Fruit fly (Drosophila melanogaster) whole organism, embryonic: ENCODE data around the gene CG4313.

ENCODE experiments used
- Ada2b ChIP-seq: fragments of 200-800 bp; sonication (Bioruptor generic); IDR thresholded peaks from 2 replicates; pipeline ENCODE4 v1.3.6; 2022; ENCODE audit warnings: missing biosample characterization, missing genetic modification characterization
- Atf3 ChIP-seq: fragments of 200-800 bp; sonication (Bioruptor generic); optimal IDR thresholded peaks from 3 replicates; lab custom pipeline; 2016; ENCODE audit warnings: missing biosample characterization, missing genetic modification characterization
- BtbVII ChIP-seq: fragments of 200-800 bp; sonication (Bioruptor generic); optimal IDR thresholded peaks from 3 replicates; lab custom pipeline; 2017; ENCODE audit warnings: missing biosample characterization, mild to moderate bottlenecking, missing genetic modification characterization
- C15 ChIP-seq: fragments of 200-800 bp; sonication (Bioruptor generic); IDR thresholded peaks from 3 replicates; pipeline ENCODE4 v1.3.6; 2022; ENCODE audit warnings: missing biosample characterization, missing genetic modification characterization
- CG10147 ChIP-seq: fragments of 200-800 bp; sonication (Bioruptor generic); optimal IDR thresholded peaks from 2 replicates; lab custom pipeline; 2019; ENCODE audit warnings: missing biosample characterization, mild to moderate bottlenecking, missing genetic modification characterization, moderate library complexity
- CG10543 ChIP-seq: fragments of 200-800 bp; sonication (Bioruptor generic); optimal IDR thresholded peaks from 3 replicates; lab custom pipeline; 2017; ENCODE audit warnings: missing biosample characterization, mild to moderate bottlenecking, missing genetic modification characterization, moderate library complexity
- CG11085 ChIP-seq: fragments of 200-800 bp; sonication (Bioruptor generic); IDR thresholded peaks from 2 replicates; pipeline ENCODE4 v1.3.6; 2022; ENCODE audit warnings: missing biosample characterization, missing genetic modification characterization
- CG11695 ChIP-seq: fragments of 200-800 bp; sonication (Bioruptor generic); IDR thresholded peaks from 3 replicates; pipeline ENCODE4 v1.3.6; 2022; ENCODE audit warnings: missing biosample characterization, missing genetic modification characterization
- CG11696 ChIP-seq: fragments of 200-800 bp; sonication (Bioruptor generic); IDR thresholded peaks from 2 replicates; pipeline ENCODE4 v1.3.6; 2022; ENCODE audit warnings: missing biosample characterization, missing genetic modification characterization
- CG12236 ChIP-seq: fragments of 200-800 bp; sonication (Bioruptor generic); optimal IDR thresholded peaks from 2 replicates; lab custom pipeline; 2016; ENCODE audit warnings: missing biosample characterization, missing genetic modification characterization
- CG14441 ChIP-seq: fragments of 200-800 bp; sonication (Bioruptor generic); IDR thresholded peaks from 2 replicates; pipeline ENCODE4 v1.3.6; 2022; ENCODE audit warnings: missing biosample characterization, missing genetic modification characterization
- CG14965 ChIP-seq: fragments of 200-800 bp; sonication (Bioruptor generic); optimal IDR thresholded peaks from 2 replicates; lab custom pipeline; 2016; ENCODE audit warnings: missing biosample characterization, missing genetic modification characterization, borderline replicate concordance
- CG17328 ChIP-seq: fragments of 200-800 bp; sonication (Bioruptor generic); IDR thresholded peaks from 2 replicates; pipeline ENCODE4 v1.3.6; 2022; ENCODE audit warnings: missing biosample characterization, missing genetic modification characterization
- CG17612 ChIP-seq: fragments of 200-800 bp; sonication (Bioruptor generic); IDR thresholded peaks from 2 replicates; pipeline ENCODE4 v1.3.6; 2022; ENCODE audit warnings: missing biosample characterization, missing genetic modification characterization
- CG2678 ChIP-seq: fragments of 200-800 bp; sonication (Bioruptor generic); optimal IDR thresholded peaks from 3 replicates; lab custom pipeline; 2019; ENCODE audit warnings: missing biosample characterization, mild to moderate bottlenecking, missing genetic modification characterization, moderate library complexity
- CG2889 ChIP-seq: fragments of 200-800 bp; sonication (Bioruptor generic); IDR thresholded peaks from 3 replicates; pipeline ENCODE4 v1.3.6; 2022; ENCODE audit warnings: missing biosample characterization, missing genetic modification characterization
- CG32772 ChIP-seq: fragments of 200-800 bp; sonication (Bioruptor generic); IDR thresholded peaks from 2 replicates; pipeline ENCODE4 v1.3.6; 2022; ENCODE audit warnings: missing biosample characterization, missing genetic modification characterization
- CG4404 ChIP-seq: fragments of 200-800 bp; sonication (Bioruptor generic); IDR thresholded peaks from 2 replicates; pipeline ENCODE4 v1.3.6; 2022; ENCODE audit warnings: missing biosample characterization, missing genetic modification characterization
- CG4707 ChIP-seq: fragments of 200-800 bp; sonication (Bioruptor generic); optimal IDR thresholded peaks from 2 replicates; lab custom pipeline; 2018; ENCODE audit warnings: missing biosample characterization, mild to moderate bottlenecking, missing genetic modification characterization, moderate library complexity
- CG5245 ChIP-seq: fragments of 200-800 bp; sonication (Bioruptor generic); optimal IDR thresholded peaks from 3 replicates; lab custom pipeline; 2016; ENCODE audit warnings: missing biosample characterization, missing genetic modification characterization
- CG6254 ChIP-seq: fragments of 200-800 bp; sonication (Bioruptor generic); optimal IDR thresholded peaks from 3 replicates; lab custom pipeline; 2017; ENCODE audit warnings: mild to moderate bottlenecking, missing biosample characterization, missing genetic modification reagents, missing genetic modification characterization
- CG7271 ChIP-seq: fragments of 200-800 bp; sonication (Bioruptor generic); optimal IDR thresholded peaks from 2 replicates; lab custom pipeline; 2018; ENCODE audit warnings: missing biosample characterization, mild to moderate bottlenecking, missing genetic modification characterization, moderate library complexity
- CG7987 ChIP-seq: fragments of 200-800 bp; sonication (Bioruptor generic); optimal IDR thresholded peaks from 2 replicates; lab custom pipeline; 2018; ENCODE audit warnings: missing biosample characterization, mild to moderate bottlenecking, missing genetic modification characterization, moderate library complexity
- CG9609 ChIP-seq: fragments of 200-800 bp; sonication (Bioruptor generic); optimal IDR thresholded peaks from 3 replicates; lab custom pipeline; 2016; ENCODE audit warnings: missing biosample characterization, missing genetic modification characterization
- D19A ChIP-seq: fragments of 200-800 bp; optimal IDR thresholded peaks from 3 replicates; lab custom pipeline; 2019; ENCODE audit warnings: missing biosample characterization, mild to moderate bottlenecking, missing genetic modification characterization, moderate library complexity
- H2.0 ChIP-seq: fragments of 200-800 bp; sonication (Bioruptor generic); IDR thresholded peaks from 2 replicates; pipeline ENCODE4 v1.3.6; 2022; ENCODE audit warnings: missing biosample characterization, missing genetic modification characterization
- HLHmδ ChIP-seq: fragments of 200-800 bp; sonication (Bioruptor generic); optimal IDR thresholded peaks from 2 replicates; lab custom pipeline; 2018; ENCODE audit warnings: missing biosample characterization, mild to moderate bottlenecking, missing genetic modification characterization, moderate library complexity
- Kr ChIP-seq: fragments of 200-800 bp; sonication (Bioruptor generic); optimal IDR thresholded peaks from 2 replicates; lab custom pipeline; 2017; ENCODE audit warnings: missing biosample characterization, mild to moderate bottlenecking, missing genetic modification characterization
- Scr ChIP-seq: fragments of 200-800 bp; sonication (Bioruptor generic); IDR thresholded peaks from 2 replicates; pipeline ENCODE4 v1.3.6; 2022; ENCODE audit warnings: missing biosample characterization, missing genetic modification characterization; ENCODE audit not compliant: partially characterized antibody
- Sry-β ChIP-seq: fragments of 200-800 bp; sonication (Bioruptor generic); optimal IDR thresholded peaks from 2 replicates; lab custom pipeline; 2018; ENCODE audit warnings: missing biosample characterization, mild to moderate bottlenecking, missing genetic modification characterization, moderate library complexity
- TFAM ChIP-seq: fragments of 200-800 bp; sonication (Bioruptor generic); optimal IDR thresholded peaks from 2 replicates; lab custom pipeline; 2017; ENCODE audit warnings: missing biosample characterization, missing genetic modification characterization, inconsistent platforms
- aop ChIP-seq: fragments of 200-800 bp; sonication (Bioruptor generic); IDR thresholded peaks from 2 replicates; pipeline ENCODE4 v1.3.6; 2022; ENCODE audit warnings: missing biosample characterization, missing genetic modification characterization
- br ChIP-seq: fragments of >200 bp; optimal IDR thresholded peaks from 2 replicates; lab custom pipeline; 2017
- bsh ChIP-seq, 2 experiments: fragments of 200-800 bp; sonication (Bioruptor generic); optimal IDR thresholded peaks; 2 replicates each; lab custom pipeline; 2017 to 2018; ENCODE audit warnings: mild to moderate bottlenecking in 2 of 2, missing biosample characterization in 2 of 2, missing genetic modification characterization in 2 of 2, moderate library complexity in 1 of 2
- crol ChIP-seq: fragments of 200-800 bp; sonication (Bioruptor generic); IDR thresholded peaks from 2 replicates; pipeline ENCODE4 v1.3.6; 2022; ENCODE audit warnings: missing biosample characterization, missing genetic modification characterization
- crp ChIP-seq, 2 experiments: fragments of 200-800 bp; sonication (Bioruptor generic); optimal IDR thresholded peaks; 2 replicates in 1 of 2; 3 replicates in 1 of 2; lab custom pipeline; 2017; ENCODE audit warnings: missing biosample characterization in 2 of 2, missing genetic modification characterization in 2 of 2, mild to moderate bottlenecking in 1 of 2, moderate library complexity in 1 of 2
- emc ChIP-seq: fragments of 200-800 bp; sonication (Bioruptor generic); optimal IDR thresholded peaks from 2 replicates; lab custom pipeline; 2016; ENCODE audit warnings: missing biosample characterization, missing genetic modification characterization
- ems ChIP-seq: fragments of 200-800 bp; sonication (Bioruptor generic); optimal IDR thresholded peaks from 3 replicates; lab custom pipeline; 2016; ENCODE audit warnings: missing biosample characterization, missing genetic modification characterization
- en ChIP-seq: fragments of 200-800 bp; sonication (Bioruptor generic); optimal IDR thresholded peaks from 2 replicates; lab custom pipeline; 2016; ENCODE audit warnings: missing biosample characterization, missing genetic modification characterization
- gce ChIP-seq: fragments of 200-800 bp; sonication (Bioruptor generic); IDR thresholded peaks from 3 replicates; pipeline ENCODE4 v1.3.6; 2022; ENCODE audit warnings: missing biosample characterization, missing genetic modification characterization
- insv ChIP-seq, 2 experiments: fragments of 200-800 bp; sonication (Bioruptor generic); optimal IDR thresholded peaks; 3 replicates each; lab custom pipeline; 2016 to 2018; ENCODE audit warnings: missing biosample characterization in 2 of 2, missing genetic modification characterization in 2 of 2
- lola ChIP-seq, 3 experiments: fragments of >200 bp in 2 of 3; fragments of 200-800 bp in 1 of 3; sonication (Bioruptor generic) in 1 of 3; optimal IDR thresholded peaks; 2 replicates each; lab custom pipeline; 2017 to 2019; ENCODE audit warnings: missing biosample characterization in 3 of 3, missing genetic modification characterization in 3 of 3, mild to moderate bottlenecking in 1 of 3, moderate library complexity in 1 of 3
- lov ChIP-seq, 2 experiments: fragments of 200-800 bp in 1 of 2; fragments of >200 bp in 1 of 2; sonication (Bioruptor generic) in 1 of 2; IDR thresholded peaks in 1 of 2; optimal IDR thresholded peaks in 1 of 2; 2 replicates in 1 of 2; 3 replicates in 1 of 2; pipeline versions ENCODE4 v1.3.6 to Lab custom; 2017 to 2022; ENCODE audit warnings: missing biosample characterization in 1 of 2, missing genetic modification characterization in 1 of 2
- otp ChIP-seq: fragments of 200-800 bp; sonication (Bioruptor generic); IDR thresholded peaks from 3 replicates; pipeline ENCODE4, ENCODE4 v1.3.6; 2022; ENCODE audit warnings: missing biosample characterization, missing genetic modification characterization
- pzg ChIP-seq: fragments of 200-800 bp; sonication (Bioruptor generic); optimal IDR thresholded peaks from 3 replicates; lab custom pipeline; 2018; ENCODE audit warnings: missing biosample characterization, mild to moderate bottlenecking, missing genetic modification characterization, moderate library complexity
- ranshi ChIP-seq: fragments of 200-800 bp; sonication (Bioruptor generic); IDR thresholded peaks from 2 replicates; pipeline ENCODE4 v1.3.6; 2022; ENCODE audit warnings: missing biosample characterization, missing genetic modification characterization
- repo ChIP-seq: fragments of 200-800 bp; sonication (Bioruptor generic); optimal IDR thresholded peaks from 2 replicates; lab custom pipeline; 2016; ENCODE audit warnings: missing biosample characterization, missing genetic modification characterization
- so ChIP-seq: fragments of 200-800 bp; sonication (Bioruptor generic); IDR thresholded peaks from 3 replicates; pipeline ENCODE4 v1.3.6; 2022; ENCODE audit warnings: missing biosample characterization, missing genetic modification characterization
- ttk ChIP-seq: fragments of 200-800 bp; sonication (Bioruptor generic); IDR thresholded peaks from 2 replicates; pipeline ENCODE4 v2.1.2; 2022; ENCODE audit warnings: missing biosample characterization, missing genetic modification characterization
- yki ChIP-seq: fragments of >200 bp; optimal IDR thresholded peaks from 3 replicates; lab custom pipeline; 2018

CG4313 gene

DNA sequence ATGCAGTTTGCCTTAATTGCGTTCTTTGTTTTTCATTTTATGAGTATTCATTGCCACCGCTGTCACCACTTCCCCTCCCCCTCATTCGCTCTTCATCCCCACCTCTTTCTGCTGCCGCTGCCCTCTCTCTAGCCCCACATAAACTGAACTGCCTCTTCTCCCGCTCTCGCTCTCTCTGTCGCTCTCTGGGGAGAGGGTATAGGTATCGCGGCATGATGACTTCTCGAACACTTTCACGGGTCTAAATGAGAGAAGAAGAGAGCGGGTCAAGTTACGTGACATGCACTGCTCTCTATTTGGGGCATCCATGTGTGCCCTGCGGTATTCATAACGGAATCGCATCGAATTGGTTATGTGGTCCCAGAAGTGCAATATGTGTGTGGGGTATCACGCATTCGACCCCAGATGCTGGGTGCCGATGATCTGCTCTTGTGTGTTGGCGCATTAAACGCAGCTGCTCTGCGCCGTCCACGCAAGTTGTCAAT lies 42.1 kb downstream of the CG4313 start (continued):
- TF ChIP-seq CG7271 (tag; lab: Kevin White, UChicago), result peak; percentile 9
- TF ChIP-seq Atf3, result peak; percentile 88
- peak; percentile 74 for TF ChIP-seq ems (GFP tag; lab: Kevin White, UChicago)
- peak; percentile 92 for TF ChIP-seq so (GFP tag; lab: Robert Waterston, UW)
- no peak for TF ChIP-seq lov (optimal IDR thresholded peaks at IDR 0.05; lab: Kevin White, UChicago)
- peak; percentile 84; the same call in 1 of the 3 replicates for TF ChIP-seq lov (GFP tag; IDR thresholded peaks at IDR 0.05; lab: Robert Waterston, UW)
- peak; percentile 33; the same call in 1 of the 2 replicates for TF ChIP-seq CG17612 (GFP tag; lab: Robert Waterston, UW)
- TF ChIP-seq CG2889 (GFP tag; lab: Robert Waterston, UW), result peak; percentile 56; the same call in 1 of the 3 replicates
- peak; percentile 14 for TF ChIP-seq Sry-β (GFP tag; lab: Kevin White, UChicago)
- no peak for TF ChIP-seq br
- peak; percentile 59 for TF ChIP-seq CG10147 (GFP tag; lab: Kevin White, UChicago)
- TF ChIP-seq insv (GFP tag; optimal IDR thresholded peaks at IDR 0.05; lab: Kevin White, UChicago), result no peak
- TF ChIP-seq CG5245, result peak; percentile 67
- TF ChIP-seq en (GFP tag; lab: Kevin White, UChicago), result peak; percentile 62
- no peak for TF ChIP-seq pzg (GFP tag; lab: Kevin White, UChicago)
- TF ChIP-seq TFAM (GFP tag; lab: Kevin White, UChicago), result no peak
- peak; percentile 98 for TF ChIP-seq crol (GFP tag; lab: Robert Waterston, UW)
- TF ChIP-seq H2.0, result peak; percentile 82
- no peak for TF ChIP-seq Kr (GFP tag; lab: Kevin White, UChicago)
- TF ChIP-seq gce, result peak; percentile 70; the same call in 2 of the 3 replicates
- TF ChIP-seq Scr, result peak; percentile 16; the same call in 1 of the 2 replicates
- TF ChIP-seq CG12236 (GFP tag; lab: Kevin White, UChicago), result peak; percentile 58
- peak; percentile 92 for TF ChIP-seq yki (lab: Kevin White, UChicago)
- TF ChIP-seq CG17328 (GFP tag; lab: Robert Waterston, UW), result peak; percentile 87
- peak; percentile 86 for TF ChIP-seq ranshi
- TF ChIP-seq crp (GFP tag; optimal IDR thresholded peaks at IDR 0.05; lab: Kevin White, UChicago), result peak in 1 of 2 experiments; percentile 38
- TF ChIP-seq CG11696, result peak; percentile 69; the same call in 1 of the 2 replicates
- peak; percentile 63 for TF ChIP-seq CG4707 (GFP tag; lab: Kevin White, UChicago)
- TF ChIP-seq CG11085 (GFP tag; lab: Robert Waterston, UW), result peak; percentile 50; the same call in 1 of the 2 replicates
- TF ChIP-seq CG2678, result peak; percentile 74
- peak; percentile 83 to 88 for TF ChIP-seq bsh (GFP tag; optimal IDR thresholded peaks at IDR 0.05; lab: Kevin White, UChicago)
- TF ChIP-seq CG7987 (GFP tag; lab: Kevin White, UChicago), result peak; percentile 49
- peak; percentile 86 for TF ChIP-seq CG9609
- peak; percentile 55 for TF ChIP-seq BtbVII (GFP tag; lab: Kevin White, UChicago)
- peak; percentile 82 for TF ChIP-seq CG11695 (GFP tag; lab: Robert Waterston, UW)
- TF ChIP-seq Ada2b (GFP tag; lab: Robert Waterston, UW), result peak; percentile 77
- peak; percentile 69 for TF ChIP-seq repo (GFP tag; lab: Kevin White, UChicago)
- peak; percentile 93 for TF ChIP-seq CG14441 (GFP tag; lab: Robert Waterston, UW)
- TF ChIP-seq emc (GFP tag; lab: Kevin White, UChicago), result peak; percentile 29
- TF ChIP-seq CG4404 (GFP tag; lab: Robert Waterston, UW), result peak; percentile 67
- TF ChIP-seq CG6254 (GFP tag; lab: Kevin White, UChicago), result peak; percentile 73
- peak; percentile 64 for TF ChIP-seq CG14965
- no peak for TF ChIP-seq aop
- peak in 1 of 3 experiments; percentile 70 for TF ChIP-seq lola (GFP tag; optimal IDR thresholded peaks at IDR 0.05; lab: Kevin White, UChicago)
- peak; percentile 83 for TF ChIP-seq D19A
- TF ChIP-seq otp (GFP tag; lab: Robert Waterston, UW), result peak; percentile 66; the same call in 1 of the 3 replicates
- TF ChIP-seq CG10543, result peak; percentile 50
- peak; percentile 83 for TF ChIP-seq CG32772 (GFP tag; lab: Robert Waterston, UW)
- peak; percentile 57; the same call in 1 of the 3 replicates for TF ChIP-seq C15
- TF ChIP-seq ttk (GFP tag; lab: Robert Waterston, UW), result peak; percentile 84
- TF ChIP-seq HLHmδ (GFP tag; lab: Kevin White, UChicago), result no peak
